Worm (Caenorhabditis elegans): ENCODE data around the gene mrp-7.
A peak's percentile ranks its signal among the peaks of the same experiment; 100 is the strongest.

DNA sequence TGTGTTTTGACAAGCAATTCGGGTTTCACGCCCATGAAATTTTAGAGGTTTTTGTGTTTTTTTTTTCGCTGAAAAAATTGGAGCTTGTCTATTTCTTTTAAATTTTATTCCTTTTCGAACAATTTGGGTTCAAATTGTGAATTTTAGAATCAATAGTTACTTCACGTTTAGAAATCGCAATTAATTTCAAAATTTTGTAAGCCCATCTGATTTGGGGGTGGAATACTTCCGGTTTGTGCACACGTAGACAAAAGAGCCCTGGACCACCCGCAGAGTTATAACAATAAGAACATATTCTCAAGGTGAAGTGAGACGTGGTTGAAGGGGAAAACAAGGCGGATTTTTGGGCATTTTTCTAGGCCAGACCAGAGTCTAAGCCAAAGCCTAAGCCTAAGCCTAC is 44.6 kb downstream of the mrp-7 start, which contains the start of gene Y116F11A.6:
- TF ChIP-seq flt-1 (GFP tag; IDR thresholded peaks at IDR 0.05) (no peak), ceh-36 (tag; optimal IDR thresholded peaks at IDR 0.05) (no peak), hmg-4 (GFP tag; optimal IDR thresholded peaks at IDR 0.05) (no peak), ama-1 (optimal IDR thresholded peaks at IDR 0.05) (no peak), hmbx-1 (tag; optimal IDR thresholded peaks at IDR 0.05) (no peak), pes-1 (GFP tag; IDR thresholded peaks at IDR 0.05) (no peak), scrt-1 (GFP tag; IDR thresholded peaks at IDR 0.05) (no peak), hnd-1 (tag; optimal IDR thresholded peaks at IDR 0.05) (no peak), tbx-37 (GFP tag; conservative IDR thresholded peaks at IDR 0.05) (no peak), B0310.2 (tag; optimal IDR thresholded peaks at IDR 0.05) (no peak), aly-1 (tag; optimal IDR thresholded peaks at IDR 0.05) (no peak), ets-7 (tag; optimal IDR thresholded peaks at IDR 0.05) (peak; percentile 69)

Measured in whole organism, early embryonic.